Fruit fly (Drosophila melanogaster) whole organism, pupa: Measurements from ENCODE around the gene CG31675.

Experiments
- CG10348 ChIP-seq: fragments of 200-800 bp; sonication (Bioruptor generic); IDR thresholded peaks from 2 replicates; pipeline ENCODE4 v1.3.6; 2022; ENCODE audit warnings: missing biosample characterization, missing genetic modification characterization
- CG12605 ChIP-seq: fragments of 200-800 bp; sonication (Bioruptor generic); IDR thresholded peaks from 2 replicates; pipeline ENCODE4 v1.3.6; 2022; ENCODE audit warnings: missing biosample characterization, missing genetic modification characterization
- CG13204 ChIP-seq: fragments of 200-800 bp; sonication (Bioruptor generic); optimal IDR thresholded peaks from 2 replicates; lab custom pipeline; 2018; ENCODE audit warnings: missing biosample characterization, mild to moderate bottlenecking, missing genetic modification characterization, moderate library complexity
- CG14655 ChIP-seq: fragments of 200-800 bp; sonication (Bioruptor generic); optimal IDR thresholded peaks from 3 replicates; lab custom pipeline; 2017; ENCODE audit warnings: mild to moderate bottlenecking, missing biosample characterization, missing genetic modification reagents, missing genetic modification characterization
- CG15710 ChIP-seq: fragments of 200-800 bp; sonication (Bioruptor generic); optimal IDR thresholded peaks from 2 replicates; lab custom pipeline; 2018; ENCODE audit warnings: missing biosample characterization, mild to moderate bottlenecking, missing genetic modification characterization, moderate library complexity
- CG17806 ChIP-seq: fragments of 200-800 bp; sonication (Bioruptor generic); optimal IDR thresholded peaks from 2 replicates; lab custom pipeline; 2018; ENCODE audit warnings: missing biosample characterization, mild to moderate bottlenecking, missing genetic modification characterization, moderate library complexity
- CG32121 ChIP-seq: fragments of 200-800 bp; sonication (Bioruptor generic); IDR thresholded peaks from 2 replicates; pipeline ENCODE4 v1.3.6; 2022; ENCODE audit warnings: missing biosample characterization, missing genetic modification characterization
- CG34367 ChIP-seq: fragments of 200-800 bp; sonication (Bioruptor generic); optimal IDR thresholded peaks from 2 replicates; lab custom pipeline; 2018; ENCODE audit warnings: missing biosample characterization, mild to moderate bottlenecking, missing genetic modification characterization
- CG4496 ChIP-seq: fragments of 200-800 bp; sonication (Bioruptor generic); IDR thresholded peaks from 3 replicates; pipeline ENCODE4 v1.3.6; 2022; ENCODE audit warnings: missing biosample characterization, missing genetic modification characterization
- CG8159 ChIP-seq: fragments of 200-800 bp; sonication (Bioruptor generic); optimal IDR thresholded peaks from 3 replicates; lab custom pipeline; 2018; ENCODE audit warnings: missing biosample characterization, mild to moderate bottlenecking, missing genetic modification characterization, moderate library complexity
- CG8301 ChIP-seq: fragments of 200-800 bp; sonication (Bioruptor generic); optimal IDR thresholded peaks from 2 replicates; lab custom pipeline; 2018; ENCODE audit warnings: missing biosample characterization, mild to moderate bottlenecking, missing genetic modification characterization
- CG9948 ChIP-seq: fragments of 200-800 bp; sonication (Bioruptor generic); optimal IDR thresholded peaks from 2 replicates; lab custom pipeline; 2018; ENCODE audit warnings: missing biosample characterization, mild to moderate bottlenecking, missing genetic modification characterization, moderate library complexity
- D1 ChIP-seq: fragments of 200-800 bp; sonication (Bioruptor generic); optimal IDR thresholded peaks from 2 replicates; lab custom pipeline; 2018; ENCODE audit warnings: missing biosample characterization, mild to moderate bottlenecking, missing genetic modification characterization, moderate library complexity
- EcR ChIP-seq: fragments of 200-800 bp; sonication (Bioruptor generic); optimal IDR thresholded peaks from 3 replicates; lab custom pipeline; 2019; ENCODE audit warnings: missing biosample characterization, missing genetic modification characterization, mild to moderate bottlenecking, moderate library complexity, missing genetic modification reagents
- Ets98B ChIP-seq: fragments of 200-800 bp; sonication (Bioruptor generic); IDR thresholded peaks from 2 replicates; pipeline ENCODE4 v1.3.6; 2022; ENCODE audit warnings: missing biosample characterization, missing genetic modification characterization
- Pif1A ChIP-seq: fragments of 200-800 bp; sonication (Bioruptor generic); optimal IDR thresholded peaks from 3 replicates; lab custom pipeline; 2016; ENCODE audit warnings: missing biosample characterization, missing genetic modification characterization
- Pif1B ChIP-seq: fragments of 200-800 bp; sonication (Bioruptor generic); optimal IDR thresholded peaks from 3 replicates; lab custom pipeline; 2016; ENCODE audit warnings: missing biosample characterization, missing genetic modification characterization
- Snoo ChIP-seq: fragments of 200-800 bp; sonication (Bioruptor generic); optimal IDR thresholded peaks from 3 replicates; lab custom pipeline; 2017; ENCODE audit warnings: missing biosample characterization, mild to moderate bottlenecking, missing genetic modification characterization, inconsistent platforms
- fd96Ca ChIP-seq: fragments of 200-800 bp; sonication (Bioruptor generic); IDR thresholded peaks from 3 replicates; pipeline ENCODE4 v1.3.6; 2022; ENCODE audit warnings: missing biosample characterization, missing genetic modification characterization
- gl ChIP-seq: fragments of 200-800 bp; sonication (Bioruptor generic); optimal IDR thresholded peaks from 2 replicates; lab custom pipeline; 2018; ENCODE audit warnings: missing biosample characterization, mild to moderate bottlenecking, missing genetic modification characterization
- rn ChIP-seq: fragments of 200-800 bp; sonication (Bioruptor generic); IDR thresholded peaks from 2 replicates; pipeline ENCODE4 v1.3.6; 2022; ENCODE audit warnings: missing biosample characterization, missing genetic modification characterization

The CG31675 gene

DNA sequence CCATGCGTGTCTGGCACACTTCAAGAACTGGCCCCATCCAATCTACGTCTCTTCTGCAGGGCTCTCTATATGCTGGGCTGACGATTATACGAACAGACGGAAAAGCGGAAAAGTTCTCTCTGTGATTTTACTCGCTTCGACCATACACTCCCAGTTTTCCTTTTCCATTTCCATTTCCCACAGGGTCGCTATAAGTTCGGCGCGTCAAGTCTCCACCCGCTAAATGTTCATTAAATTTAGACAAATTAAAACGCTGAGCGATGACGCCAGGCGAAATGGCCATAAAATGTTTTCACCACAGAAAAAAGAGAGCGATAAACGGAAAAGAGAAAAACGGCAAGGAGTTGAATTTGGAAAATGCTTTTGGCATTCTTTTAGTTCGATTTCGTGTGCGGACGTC lies at the start of gene CG31675:
TSS of gene CG31675 (plus strand) at position 375 of the 400 bp plus-strand sequence.
- no peak for TF ChIP-seq CG14655 (GFP tag; lab: Kevin White, UChicago)
- TF ChIP-seq gl (tag; lab: Kevin White, UChicago): no peak
- TF ChIP-seq EcR (GFP tag; lab: Kevin White, UChicago): no peak
- TF ChIP-seq CG4496: no peak
- no peak for TF ChIP-seq CG13204 (GFP tag; lab: Kevin White, UChicago)
- no peak for TF ChIP-seq CG32121 (GFP tag; lab: Robert Waterston, UW)
- TF ChIP-seq Pif1A: no peak
- no peak for TF ChIP-seq CG9948 (tag; lab: Kevin White, UChicago)
- no peak for TF ChIP-seq Ets98B (GFP tag; lab: Robert Waterston, UW)
- no peak for TF ChIP-seq fd96Ca (GFP tag; lab: Robert Waterston, UW)
- no peak for TF ChIP-seq Snoo (tag; lab: Kevin White, UChicago)

DNA sequence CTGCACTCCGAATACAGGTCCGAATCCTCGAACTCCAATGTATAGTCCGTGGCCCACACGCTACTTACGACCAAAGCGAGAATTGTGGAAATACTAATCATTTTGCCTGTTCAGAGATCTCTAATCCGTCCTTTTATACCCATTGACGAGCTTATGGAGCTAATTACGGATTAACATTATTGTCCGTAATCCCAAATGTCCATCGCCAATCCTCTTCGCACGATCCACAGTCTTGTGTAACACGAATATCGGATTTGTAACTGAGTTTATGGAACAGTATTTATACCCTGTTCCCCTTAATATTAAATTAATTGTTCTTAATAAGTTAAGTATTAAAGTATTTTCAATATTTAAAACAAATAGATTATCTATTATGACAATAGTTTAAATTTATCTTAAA lies 49.1 kb upstream of the CG31675 start, which contains the start of gene CheB38a:
TSS of gene CheB38a (minus strand) at position 101 of the 400 bp plus-strand sequence.
- no peak for TF ChIP-seq CG8301
- no peak for TF ChIP-seq CG10348 (GFP tag; lab: Robert Waterston, UW)
- TF ChIP-seq CG8159 (tag; lab: Kevin White, UChicago): no peak
- no peak for TF ChIP-seq CG34367 (tag; lab: Kevin White, UChicago)
- TF ChIP-seq fd96Ca (GFP tag; lab: Robert Waterston, UW): no peak
- TF ChIP-seq CG4496: no peak
- TF ChIP-seq Pif1A: no peak
- TF ChIP-seq EcR (GFP tag; lab: Kevin White, UChicago): no peak
- TF ChIP-seq CG17806 (tag; lab: Kevin White, UChicago): no peak
- TF ChIP-seq CG12605 (GFP tag; lab: Robert Waterston, UW): no peak
- TF ChIP-seq CG9948 (tag; lab: Kevin White, UChicago): no peak

DNA sequence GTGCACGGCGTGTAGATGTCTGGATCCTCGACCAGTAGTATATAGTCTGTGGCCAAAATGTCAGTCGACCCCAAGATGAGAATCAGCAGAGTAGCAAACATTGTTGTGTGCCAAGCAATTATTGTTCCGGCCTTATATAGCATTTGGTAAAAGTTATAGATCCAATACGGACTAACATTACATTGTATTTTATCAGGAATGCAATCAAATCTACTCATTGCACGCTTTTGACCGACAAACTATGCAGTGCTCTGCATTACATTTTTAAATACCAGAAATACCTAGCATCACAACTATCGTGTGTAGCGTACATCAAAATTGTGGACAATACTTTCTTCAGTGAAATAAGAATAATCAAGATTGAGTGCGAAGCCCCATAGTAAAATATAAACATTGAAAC lies 46.8 kb upstream of the CG31675 start, which contains the start of gene CheB38c:
TSS of gene CheB38c (minus strand) at position 101 of the 400 bp plus-strand sequence.
- TF ChIP-seq CG8301 (no peak), CG17806 (tag; lab: Kevin White, UChicago) (no peak), rn (GFP tag; lab: Robert Waterston, UW) (no peak), CG14655 (GFP tag; lab: Kevin White, UChicago) (no peak), gl (tag; lab: Kevin White, UChicago) (no peak), CG12605 (GFP tag; lab: Robert Waterston, UW) (no peak), Pif1B (GFP tag; lab: Kevin White, UChicago) (no peak)

- TF ChIP-seq CG8159 (tag; lab: Kevin White, UChicago): peak; percentile 59
- TF ChIP-seq rn (GFP tag; lab: Robert Waterston, UW): no peak
- TF ChIP-seq gl (tag; lab: Kevin White, UChicago): peak; percentile 26
- TF ChIP-seq CG8301: peak; percentile 46
- peak; percentile 33 for TF ChIP-seq fd96Ca (GFP tag; lab: Robert Waterston, UW)
- no peak; the same call in 1 of the 2 replicates for TF ChIP-seq CG12605 (GFP tag; lab: Robert Waterston, UW)
- TF ChIP-seq Pif1B (GFP tag; lab: Kevin White, UChicago): peak; percentile 18
- peak; percentile 86 for TF ChIP-seq CG4496
- peak; percentile 75 for TF ChIP-seq Pif1A
- TF ChIP-seq D1 (tag; lab: Kevin White, UChicago): no peak
- peak; percentile 63 for TF ChIP-seq EcR (GFP tag; lab: Kevin White, UChicago)
- TF ChIP-seq CG17806 (tag; lab: Kevin White, UChicago): peak; percentile 34
- TF ChIP-seq CG9948 (tag; lab: Kevin White, UChicago): no peak
- peak; percentile 54 for TF ChIP-seq CG14655 (GFP tag; lab: Kevin White, UChicago)
- TF ChIP-seq Snoo (tag; lab: Kevin White, UChicago): peak; percentile 10
- TF ChIP-seq CG34367 (tag; lab: Kevin White, UChicago): no peak
- TF ChIP-seq CG10348 (GFP tag; lab: Robert Waterston, UW): no peak
- peak; percentile 76; the same call in 1 of the 2 replicates for TF ChIP-seq Ets98B (GFP tag; lab: Robert Waterston, UW)
- peak; percentile 95 for TF ChIP-seq CG13204 (GFP tag; lab: Kevin White, UChicago)
- TF ChIP-seq CG15710 (tag; lab: Kevin White, UChicago): no peak
- TF ChIP-seq CG32121 (GFP tag; lab: Robert Waterston, UW): peak; percentile 52; the same call in 1 of the 2 replicates
- TF ChIP-seq, all 21 proteins: peak for 14
These were observed 46.1 kb upstream of the CG31675 start for dm6 chr2L:20821249-20822024.

DNA sequence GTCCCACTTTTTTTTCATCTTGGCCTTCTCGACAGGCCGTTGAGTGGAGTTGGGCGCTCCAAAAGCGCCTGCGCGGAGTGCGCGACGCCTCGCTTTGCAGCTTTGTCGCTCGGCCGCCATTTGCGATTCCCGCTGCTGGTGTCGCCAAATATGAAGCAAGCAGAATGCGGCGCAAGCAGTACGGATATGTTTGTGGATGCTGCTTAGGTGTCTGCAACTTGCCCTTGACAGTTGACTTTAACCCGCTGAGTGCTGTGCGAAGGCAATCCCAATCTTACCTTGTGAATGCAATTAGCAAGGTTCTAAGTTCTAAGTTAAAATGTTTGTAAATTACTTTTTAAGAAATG lies 45.6 kb upstream of the CG31675 start:
- peak; percentile 81; the same call in 2 of the 3 replicates for TF ChIP-seq fd96Ca (GFP tag; lab: Robert Waterston, UW)
- TF ChIP-seq Snoo (tag; lab: Kevin White, UChicago): no peak
- peak; percentile 63 for TF ChIP-seq Ets98B (GFP tag; lab: Robert Waterston, UW)
- 0 out of 2 replicates have a peak, but pooled peaks have one; percentile 14 for TF ChIP-seq CG10348 (GFP tag; lab: Robert Waterston, UW)
- peak; percentile 12 for TF ChIP-seq CG8159 (tag; lab: Kevin White, UChicago)
- no peak for TF ChIP-seq CG17806 (tag; lab: Kevin White, UChicago)
- TF ChIP-seq CG32121 (GFP tag; lab: Robert Waterston, UW): peak; percentile 65
- peak; percentile 31 for TF ChIP-seq CG15710 (tag; lab: Kevin White, UChicago)
- peak; percentile 5 for TF ChIP-seq CG13204 (GFP tag; lab: Kevin White, UChicago)
- no peak for TF ChIP-seq Pif1B (GFP tag; lab: Kevin White, UChicago)
- TF ChIP-seq, all 21 proteins: peak for 7
